Fruit fly (Drosophila melanogaster): ENCODE results near the gene Gfat2.

The Gfat2 gene

dm6 chr3R:28336046-28336771 is 3.4 kb downstream of the Gfat2 start, which contains the start of gene larp:
larp (minus strand) TSS chr3R:28336440.
- TF ChIP-seq cic (GFP tag; optimal IDR thresholded peaks at IDR 0.05) = no peak
- TF ChIP-seq CG33017 (tag; optimal IDR thresholded peaks at IDR 0.05) = no peak
- TF ChIP-seq Mnt (GFP tag; optimal IDR thresholded peaks at IDR 0.05) = peak; percentile 73
- TF ChIP-seq cnc (optimal IDR thresholded peaks at IDR 0.05) = no peak
- no peak for TF ChIP-seq kay (GFP tag; ENCODE audit: borderline replicate concordance)
- peak; percentile 79 for TF ChIP-seq CG1620 (GFP tag; optimal IDR thresholded peaks at IDR 0.05)
- TF ChIP-seq Crg-1 (GFP tag; optimal IDR thresholded peaks at IDR 0.05) = peak; percentile 69
- TF ChIP-seq CG11617 (GFP tag; optimal IDR thresholded peaks at IDR 0.05) = peak; percentile 56
- TF ChIP-seq tj (GFP tag; optimal IDR thresholded peaks at IDR 0.05) = peak; percentile 55
- peak; percentile 70 for TF ChIP-seq CG7101 (tag; optimal IDR thresholded peaks at IDR 0.05)
- TF ChIP-seq bab1 (GFP tag; optimal IDR thresholded peaks at IDR 0.05) = no peak
- peak; percentile 65 for TF ChIP-seq ovo (GFP tag; optimal IDR thresholded peaks at IDR 0.05)
- no peak for TF ChIP-seq Clk (GFP tag; optimal IDR thresholded peaks at IDR 0.05)
- peak; percentile 67 for TF ChIP-seq CG5204 (GFP tag; optimal IDR thresholded peaks at IDR 0.05)
- TF ChIP-seq pad (GFP tag; optimal IDR thresholded peaks at IDR 0.05) = peak; percentile 33
- TF ChIP-seq CG7045 (GFP tag; optimal IDR thresholded peaks at IDR 0.05) = no peak
- peak; percentile 40 for TF ChIP-seq CG12768 (GFP tag; optimal IDR thresholded peaks at IDR 0.05)
- peak; percentile 85 for TF ChIP-seq toe (GFP tag; optimal IDR thresholded peaks at IDR 0.05)
- peak; percentile 60 for TF ChIP-seq Hr96 (GFP tag; optimal IDR thresholded peaks at IDR 0.05)
- TF ChIP-seq CG14711 (tag; optimal IDR thresholded peaks at IDR 0.05) = peak; percentile 91

dm6 chr3R:28335462-28335998 is 4.0 kb downstream of the Gfat2 start:
- TF ChIP-seq CG7045 (GFP tag; optimal IDR thresholded peaks at IDR 0.05) = peak; percentile 85
- TF ChIP-seq tj (GFP tag; optimal IDR thresholded peaks at IDR 0.05) = peak; percentile 75
- peak; percentile 76 for TF ChIP-seq cic (GFP tag; optimal IDR thresholded peaks at IDR 0.05)
- TF ChIP-seq Mnt (GFP tag; optimal IDR thresholded peaks at IDR 0.05) = peak; percentile 89
- peak; percentile 79 for TF ChIP-seq Clk (GFP tag; optimal IDR thresholded peaks at IDR 0.05)
- peak; percentile 64 for TF ChIP-seq CG33017 (tag; optimal IDR thresholded peaks at IDR 0.05)
- no peak for TF ChIP-seq kay (GFP tag; ENCODE audit: borderline replicate concordance)
- peak; percentile 86 for TF ChIP-seq CG12768 (GFP tag; optimal IDR thresholded peaks at IDR 0.05)
- TF ChIP-seq CG7101 (tag; optimal IDR thresholded peaks at IDR 0.05) = peak; percentile 77
- no peak for TF ChIP-seq cnc (optimal IDR thresholded peaks at IDR 0.05)
- TF ChIP-seq bab1 (GFP tag; optimal IDR thresholded peaks at IDR 0.05) = peak; percentile 74
- peak; percentile 83 for TF ChIP-seq CG11617 (GFP tag; optimal IDR thresholded peaks at IDR 0.05)
- peak; percentile 90 for TF ChIP-seq CG5204 (GFP tag; optimal IDR thresholded peaks at IDR 0.05)
- TF ChIP-seq Hr96 (GFP tag; optimal IDR thresholded peaks at IDR 0.05) = peak; percentile 90
- TF ChIP-seq toe (GFP tag; optimal IDR thresholded peaks at IDR 0.05) = peak; percentile 92
- peak; percentile 87 for TF ChIP-seq CG1620 (GFP tag; optimal IDR thresholded peaks at IDR 0.05)
- TF ChIP-seq CG14711 (tag; optimal IDR thresholded peaks at IDR 0.05) = peak; percentile 54
- TF ChIP-seq Crg-1 (GFP tag; optimal IDR thresholded peaks at IDR 0.05) = peak; percentile 69
- TF ChIP-seq ovo (GFP tag; optimal IDR thresholded peaks at IDR 0.05) = peak; percentile 88
- peak; percentile 69 for TF ChIP-seq pad (GFP tag; optimal IDR thresholded peaks at IDR 0.05)

dm6 chr3R:28332674-28333421 is 6.7 kb downstream of the Gfat2 start:
- no peak for TF ChIP-seq CG12768 (GFP tag; optimal IDR thresholded peaks at IDR 0.05)
- TF ChIP-seq CG11617 (GFP tag; optimal IDR thresholded peaks at IDR 0.05) = no peak
- TF ChIP-seq tj (GFP tag; optimal IDR thresholded peaks at IDR 0.05) = peak; percentile 99
- no peak for TF ChIP-seq CG5204 (GFP tag; optimal IDR thresholded peaks at IDR 0.05)
- TF ChIP-seq Mnt (GFP tag; optimal IDR thresholded peaks at IDR 0.05) = peak; percentile 33

DNA sequence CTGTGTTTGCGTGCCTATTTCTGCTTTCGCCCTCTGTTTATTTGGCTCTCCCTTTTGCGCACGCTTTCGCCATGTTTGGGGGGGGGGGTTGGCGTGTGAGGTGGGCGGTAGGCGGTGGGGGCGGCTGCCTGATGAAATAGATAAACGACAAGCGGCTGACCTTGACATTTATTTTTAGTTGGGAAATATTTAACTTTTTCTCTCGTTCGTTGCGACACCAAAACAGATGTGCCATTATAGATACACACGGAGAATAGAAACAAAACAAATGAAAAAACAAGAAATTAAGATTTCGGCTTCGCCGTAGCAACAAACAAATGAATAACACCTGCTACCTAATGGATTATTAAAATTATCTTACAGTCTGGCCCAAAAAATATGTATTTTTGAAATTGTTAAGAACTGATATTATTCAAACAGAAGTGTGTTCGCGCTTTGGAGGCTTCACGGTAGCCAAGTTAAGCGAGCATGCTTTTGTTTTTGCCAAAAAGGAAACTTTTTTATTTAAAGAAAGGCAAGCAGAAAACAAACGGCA is 7.4 kb downstream of the Gfat2 start:
- TF ChIP-seq bab1 (GFP tag; optimal IDR thresholded peaks at IDR 0.05) = no peak
- TF ChIP-seq cnc (optimal IDR thresholded peaks at IDR 0.05) = no peak
- TF ChIP-seq CG33017 (tag; optimal IDR thresholded peaks at IDR 0.05) = no peak
- TF ChIP-seq Clk (GFP tag; optimal IDR thresholded peaks at IDR 0.05) = peak; percentile 24
- peak; percentile 25 for TF ChIP-seq CG5204 (GFP tag; optimal IDR thresholded peaks at IDR 0.05)
- TF ChIP-seq Mnt (GFP tag; optimal IDR thresholded peaks at IDR 0.05) = no peak
- TF ChIP-seq CG12768 (GFP tag; optimal IDR thresholded peaks at IDR 0.05) = peak; percentile 25
- TF ChIP-seq CG7045 (GFP tag; optimal IDR thresholded peaks at IDR 0.05) = peak; percentile 53
- TF ChIP-seq cic (GFP tag; optimal IDR thresholded peaks at IDR 0.05) = peak; percentile 7
- TF ChIP-seq Hr96 (GFP tag; optimal IDR thresholded peaks at IDR 0.05) = no peak
- no peak for TF ChIP-seq tj (GFP tag; optimal IDR thresholded peaks at IDR 0.05)
- TF ChIP-seq ovo (GFP tag; optimal IDR thresholded peaks at IDR 0.05) = no peak
- TF ChIP-seq pad (GFP tag; optimal IDR thresholded peaks at IDR 0.05) = no peak
- TF ChIP-seq Crg-1 (GFP tag; optimal IDR thresholded peaks at IDR 0.05) = no peak
- TF ChIP-seq CG1620 (GFP tag; optimal IDR thresholded peaks at IDR 0.05) = no peak
- no peak for TF ChIP-seq toe (GFP tag; optimal IDR thresholded peaks at IDR 0.05)
- TF ChIP-seq kay (GFP tag; ENCODE audit: borderline replicate concordance) = no peak
- peak; percentile 26 for TF ChIP-seq CG7101 (tag; optimal IDR thresholded peaks at IDR 0.05)
- TF ChIP-seq CG14711 (tag; optimal IDR thresholded peaks at IDR 0.05) = peak; percentile 39
- peak; percentile 24 for TF ChIP-seq CG11617 (GFP tag; optimal IDR thresholded peaks at IDR 0.05)

dm6 chr3R:28331126-28331490 is 8.5 kb downstream of the Gfat2 start:
- peak; percentile 36 for TF ChIP-seq Mnt (GFP tag; optimal IDR thresholded peaks at IDR 0.05)
- no peak for TF ChIP-seq Clk (GFP tag; optimal IDR thresholded peaks at IDR 0.05)
- TF ChIP-seq CG7045 (GFP tag; optimal IDR thresholded peaks at IDR 0.05) = no peak
- no peak for TF ChIP-seq bab1 (GFP tag; optimal IDR thresholded peaks at IDR 0.05)
- TF ChIP-seq cic (GFP tag; optimal IDR thresholded peaks at IDR 0.05) = no peak
